Fruit fly (Drosophila melanogaster) whole organism, embryonic: Measurements from ENCODE around the gene cher.

ENCODE experiments used
- Atf-2 ChIP-seq: fragments of 200-800 bp; sonication (Bioruptor generic); optimal IDR thresholded peaks from 2 replicates; lab custom pipeline; 2016; ENCODE audit warnings: missing biosample characterization, missing genetic modification characterization
- B-H1 ChIP-seq: fragments of 200-800 bp; sonication (Bioruptor generic); IDR thresholded peaks from 3 replicates; pipeline ENCODE4 v1.3.6; 2022; ENCODE audit warnings: missing biosample characterization, missing genetic modification characterization
- CG10147 ChIP-seq: fragments of 200-800 bp; sonication (Bioruptor generic); optimal IDR thresholded peaks from 2 replicates; lab custom pipeline; 2019; ENCODE audit warnings: missing biosample characterization, mild to moderate bottlenecking, missing genetic modification characterization, moderate library complexity
- CG10274 ChIP-seq: fragments of 200-800 bp; sonication (Bioruptor generic); optimal IDR thresholded peaks from 3 replicates; lab custom pipeline; 2017; ENCODE audit warnings: missing biosample characterization, mild to moderate bottlenecking, missing genetic modification characterization
- CG13296 ChIP-seq: fragments of 200-800 bp; sonication (Bioruptor generic); optimal IDR thresholded peaks from 3 replicates; lab custom pipeline; 2018; ENCODE audit warnings: missing biosample characterization, mild to moderate bottlenecking, missing genetic modification characterization
- CG13775 ChIP-seq: fragments of 200-800 bp; sonication (Bioruptor generic); optimal IDR thresholded peaks from 3 replicates; lab custom pipeline; 2017; ENCODE audit warnings: missing biosample characterization, mild to moderate bottlenecking, missing genetic modification characterization
- CG14965 ChIP-seq: fragments of 200-800 bp; sonication (Bioruptor generic); optimal IDR thresholded peaks from 2 replicates; lab custom pipeline; 2016; ENCODE audit warnings: missing biosample characterization, missing genetic modification characterization, borderline replicate concordance
- CG17568 ChIP-seq: fragments of 200-800 bp; sonication (Bioruptor generic); optimal IDR thresholded peaks from 2 replicates; lab custom pipeline; 2018; ENCODE audit warnings: missing biosample characterization, mild to moderate bottlenecking, missing genetic modification characterization, moderate library complexity
- CG17912 ChIP-seq: fragments of 200-800 bp; sonication (Bioruptor generic); optimal IDR thresholded peaks from 2 replicates; lab custom pipeline; 2018; ENCODE audit warnings: missing biosample characterization, mild to moderate bottlenecking, missing genetic modification characterization
- CG18262 ChIP-seq: fragments of 200-800 bp; optimal IDR thresholded peaks from 3 replicates; lab custom pipeline; 2019; ENCODE audit warnings: missing biosample characterization, mild to moderate bottlenecking, missing genetic modification characterization, moderate library complexity
- CG18476 ChIP-seq: fragments of 200-800 bp; sonication (Bioruptor generic); optimal IDR thresholded peaks from 2 replicates; lab custom pipeline; 2016; ENCODE audit warnings: missing biosample characterization, mild to moderate bottlenecking, missing genetic modification characterization
- CG2129 ChIP-seq: fragments of 200-800 bp; sonication (Bioruptor generic); IDR thresholded peaks from 2 replicates; pipeline ENCODE4 v1.3.6; 2022; ENCODE audit warnings: missing biosample characterization, missing genetic modification characterization; ENCODE audit not compliant: partially characterized antibody
- CG32532 ChIP-seq: fragments of 200-800 bp; sonication (Bioruptor generic); IDR thresholded peaks from 2 replicates; pipeline ENCODE4 v1.3.6; 2022; ENCODE audit warnings: missing biosample characterization, missing genetic modification characterization
- CG34422 ChIP-seq: fragments of 200-800 bp; sonication (Bioruptor generic); IDR thresholded peaks from 3 replicates; pipeline ENCODE4 v1.3.6; 2022; ENCODE audit warnings: missing biosample characterization, missing genetic modification characterization
- CG4328 ChIP-seq: fragments of 200-800 bp; sonication (Bioruptor generic); optimal IDR thresholded peaks from 3 replicates; lab custom pipeline; 2017; ENCODE audit warnings: missing biosample characterization, missing genetic modification reagents, missing genetic modification characterization
- CG4707 ChIP-seq: fragments of 200-800 bp; sonication (Bioruptor generic); optimal IDR thresholded peaks from 2 replicates; lab custom pipeline; 2018; ENCODE audit warnings: missing biosample characterization, mild to moderate bottlenecking, missing genetic modification characterization, moderate library complexity
- CG4820 ChIP-seq: fragments of 200-800 bp; sonication (Bioruptor generic); optimal IDR thresholded peaks from 3 replicates; lab custom pipeline; 2016; ENCODE audit warnings: missing biosample characterization, missing genetic modification characterization
- CG7963 ChIP-seq: fragments of 200-800 bp; sonication (Bioruptor generic); IDR thresholded peaks from 3 replicates; pipeline ENCODE4 v1.3.6; 2022; ENCODE audit warnings: missing biosample characterization, missing genetic modification characterization; ENCODE audit not compliant: partially characterized antibody
- CG8290 ChIP-seq, 3 experiments: fragments of 200-800 bp; sonication (Bioruptor generic); optimal IDR thresholded peaks; 2 replicates each; lab custom pipeline; 2016 to 2019; ENCODE audit warnings: missing biosample characterization in 3 of 3, missing genetic modification characterization in 3 of 3, mild to moderate bottlenecking in 2 of 3, moderate library complexity in 1 of 3
- CG9215 ChIP-seq: fragments of 200-800 bp; sonication (Bioruptor generic); IDR thresholded peaks from 2 replicates; pipeline ENCODE4 v1.3.6; 2022; ENCODE audit warnings: missing biosample characterization, missing genetic modification characterization
- CHES-1-like ChIP-seq: fragments of 200-800 bp; sonication (Bioruptor generic); optimal IDR thresholded peaks from 2 replicates; lab custom pipeline; 2016; ENCODE audit warnings: missing biosample characterization, missing genetic modification characterization
- Camta ChIP-seq: fragments of 200-800 bp; sonication (Bioruptor generic); optimal IDR thresholded peaks from 2 replicates; lab custom pipeline; 2016; ENCODE audit warnings: missing biosample characterization, missing genetic modification characterization
- Hand ChIP-seq: fragments of 200-800 bp; sonication (Bioruptor generic); optimal IDR thresholded peaks from 2 replicates; lab custom pipeline; 2017; ENCODE audit warnings: mild to moderate bottlenecking, missing biosample characterization, missing genetic modification reagents, missing genetic modification characterization
- Jarid2 ChIP-seq: fragments of 200-800 bp; sonication (Bioruptor generic); optimal IDR thresholded peaks from 3 replicates; lab custom pipeline; 2017; ENCODE audit warnings: mild to moderate bottlenecking, missing biosample characterization, missing genetic modification reagents, missing genetic modification characterization
- Meics ChIP-seq: fragments of 200-800 bp; sonication (Bioruptor generic); optimal IDR thresholded peaks from 2 replicates; lab custom pipeline; 2017; ENCODE audit warnings: missing biosample characterization, mild to moderate bottlenecking, missing genetic modification characterization
- Oli ChIP-seq: fragments of 200-800 bp; sonication (Bioruptor generic); optimal IDR thresholded peaks from 2 replicates; lab custom pipeline; 2018; ENCODE audit warnings: missing biosample characterization, mild to moderate bottlenecking, missing genetic modification characterization, moderate library complexity
- Ravus ChIP-seq: fragments of 200-800 bp; sonication (Bioruptor generic); IDR thresholded peaks from 2 replicates; pipeline ENCODE4 v1.3.6; 2022; ENCODE audit warnings: missing biosample characterization, missing genetic modification characterization
- Stat92E ChIP-seq, 3 experiments: fragments of >200 bp in 2 of 3; fragments of 200-800 bp in 1 of 3; sonication (Bioruptor generic) in 1 of 3; optimal IDR thresholded peaks; 2 replicates each; lab custom pipeline; 2017 to 2019; ENCODE audit warnings: missing biosample characterization in 3 of 3, missing genetic modification characterization in 3 of 3, mild to moderate bottlenecking in 1 of 3, moderate library complexity in 1 of 3
- Taf1 ChIP-seq: fragments of 200-800 bp; sonication (Bioruptor generic); IDR thresholded peaks from 2 replicates; pipeline ENCODE4 v1.3.6; 2022; ENCODE audit warnings: missing biosample characterization, missing genetic modification characterization
- Trl ChIP-seq, 3 experiments: fragments of >200 bp in 2 of 3; fragments of 200-800 bp in 1 of 3; sonication (Bioruptor generic) in 1 of 3; optimal IDR thresholded peaks; 2 replicates in 1 of 3; 3 replicates in 2 of 3; lab custom pipeline; 2016 to 2017; ENCODE audit warnings: missing biosample characterization in 1 of 3, missing genetic modification characterization in 1 of 3
- ap ChIP-seq: fragments of 200-800 bp; sonication (Bioruptor generic); IDR thresholded peaks from 2 replicates; pipeline ENCODE4 v1.3.6; 2022; ENCODE audit warnings: missing biosample characterization, missing genetic modification characterization
- ato ChIP-seq: fragments of 200-800 bp; sonication (Bioruptor generic); IDR thresholded peaks from 2 replicates; pipeline ENCODE4 v1.3.6; 2022; ENCODE audit warnings: missing biosample characterization, missing genetic modification characterization; ENCODE audit not compliant: partially characterized antibody
- br ChIP-seq: fragments of >200 bp; optimal IDR thresholded peaks from 2 replicates; lab custom pipeline; 2017
- chm ChIP-seq: fragments of 200-800 bp; sonication (Bioruptor generic); IDR thresholded peaks from 2 replicates; pipeline ENCODE4 v1.3.6; 2022; ENCODE audit warnings: missing biosample characterization, missing genetic modification characterization
- corto ChIP-seq: fragments of 200-800 bp; sonication (Bioruptor generic); optimal IDR thresholded peaks from 2 replicates; lab custom pipeline; 2016; ENCODE audit warnings: missing biosample characterization, mild to moderate bottlenecking, missing genetic modification characterization, moderate library complexity
- jing ChIP-seq: fragments of 200-800 bp; sonication (Bioruptor generic); optimal IDR thresholded peaks from 2 replicates; lab custom pipeline; 2018; ENCODE audit warnings: missing biosample characterization, mild to moderate bottlenecking, missing genetic modification characterization
- jumu ChIP-seq: fragments of 200-800 bp; sonication (Bioruptor generic); optimal IDR thresholded peaks from 3 replicates; lab custom pipeline; 2016; ENCODE audit warnings: missing biosample characterization, missing genetic modification characterization
- lbe ChIP-seq: fragments of 200-800 bp; sonication (Bioruptor generic); optimal IDR thresholded peaks from 2 replicates; lab custom pipeline; 2016; ENCODE audit warnings: missing biosample characterization, mild to moderate bottlenecking, missing genetic modification characterization
- lola ChIP-seq, 3 experiments: fragments of >200 bp in 2 of 3; fragments of 200-800 bp in 1 of 3; sonication (Bioruptor generic) in 1 of 3; optimal IDR thresholded peaks; 2 replicates each; lab custom pipeline; 2017 to 2019; ENCODE audit warnings: missing biosample characterization in 3 of 3, missing genetic modification characterization in 3 of 3, mild to moderate bottlenecking in 1 of 3, moderate library complexity in 1 of 3
- nerfin-1 ChIP-seq: fragments of 200-800 bp; sonication (Bioruptor generic); optimal IDR thresholded peaks from 3 replicates; lab custom pipeline; 2019; ENCODE audit warnings: missing biosample characterization, mild to moderate bottlenecking, missing genetic modification characterization, moderate library complexity
- nom ChIP-seq: fragments of 200-800 bp; sonication (Bioruptor generic); optimal IDR thresholded peaks from 2 replicates; lab custom pipeline; 2017; ENCODE audit warnings: missing biosample characterization, missing genetic modification characterization, mild to moderate bottlenecking, moderate library complexity, missing genetic modification reagents
- phol ChIP-seq: fragments of 200-800 bp; sonication (Bioruptor generic); optimal IDR thresholded peaks from 3 replicates; lab custom pipeline; 2018; ENCODE audit warnings: missing biosample characterization, mild to moderate bottlenecking, missing genetic modification characterization, moderate library complexity
- ro ChIP-seq: fragments of 200-800 bp; sonication (Bioruptor generic); IDR thresholded peaks from 2 replicates; pipeline ENCODE4 v1.3.6; 2022; ENCODE audit warnings: missing biosample characterization, missing genetic modification characterization
- sens ChIP-seq: fragments of 200-800 bp; sonication (Bioruptor generic); peaks from one replicate; lab custom pipeline; 2016; ENCODE audit warnings: missing biosample characterization, missing genetic modification characterization
- slbo ChIP-seq: fragments of 200-800 bp; sonication (Bioruptor generic); IDR thresholded peaks from 2 replicates; pipeline ENCODE4 v1.3.6; 2022; ENCODE audit warnings: missing biosample characterization, missing genetic modification characterization
- sna ChIP-seq: fragments of 200-800 bp; sonication (Bioruptor generic); IDR thresholded peaks from 2 replicates; pipeline ENCODE4 v1.3.6; 2022; ENCODE audit warnings: missing biosample characterization, missing genetic modification characterization; ENCODE audit not compliant: partially characterized antibody
- vfl ChIP-seq: fragments of 200-800 bp; sonication (Bioruptor generic); optimal IDR thresholded peaks from 2 replicates; lab custom pipeline; 2016; ENCODE audit warnings: missing biosample characterization, missing genetic modification characterization
- yki ChIP-seq: fragments of >200 bp; optimal IDR thresholded peaks from 3 replicates; lab custom pipeline; 2018

The cher gene

DNA sequence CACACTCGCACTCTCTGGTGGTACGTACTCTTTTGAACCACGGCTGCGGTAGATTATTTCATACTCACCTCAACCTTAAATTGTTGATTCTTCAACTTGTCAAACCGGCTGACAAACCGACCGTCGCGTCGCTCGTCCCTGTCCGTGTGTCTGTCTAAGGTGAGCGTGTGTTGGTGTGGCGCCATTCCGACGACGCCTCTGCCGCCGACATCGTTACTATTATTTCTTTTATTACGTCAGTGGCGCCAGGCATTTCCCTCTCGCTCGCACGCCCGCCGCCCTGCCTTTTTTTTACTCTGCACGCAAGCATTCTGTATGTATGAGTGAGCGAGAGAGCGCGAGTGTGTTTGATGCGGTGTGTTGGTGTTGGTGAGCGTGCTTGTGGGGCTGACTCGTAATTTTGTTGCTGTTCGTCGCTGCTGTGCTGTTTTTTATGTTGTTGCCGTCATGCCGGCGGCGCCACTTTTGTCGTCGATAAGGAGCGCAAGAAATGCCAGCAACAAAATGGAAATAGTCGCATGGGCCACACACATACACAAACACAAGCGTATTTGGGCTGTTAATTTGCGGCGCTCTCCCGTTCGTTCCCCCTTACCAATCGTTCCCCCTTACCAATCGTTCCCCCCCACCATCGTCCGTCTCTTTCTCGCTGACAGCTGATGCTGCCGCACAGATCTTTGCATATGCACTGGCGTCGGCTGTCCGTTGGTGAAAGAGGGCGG lies 68.8 kb downstream of the cher start (continued):
- TF ChIP-seq jing (GFP tag; lab: Kevin White, UChicago) (no peak), CG4820 (GFP tag; lab: Kevin White, UChicago) (no peak), CG18476 (GFP tag; lab: Kevin White, UChicago) (no peak), CG14965 (no peak), nerfin-1 (tag; lab: Kevin White, UChicago) (no peak), Trl (optimal IDR thresholded peaks at IDR 0.05; lab: Kevin White, UChicago) (peak; percentile 65 to 82), Trl (GFP tag; optimal IDR thresholded peaks at IDR 0.05; lab: Kevin White, UChicago) (peak; percentile 43), Stat92E (GFP tag; optimal IDR thresholded peaks at IDR 0.05; lab: Kevin White, UChicago) (no peak), Taf1 (no peak), CG2129 (no peak), jumu (GFP tag; lab: Kevin White, UChicago) (no peak), Camta (no peak), phol (tag; lab: Kevin White, UChicago) (peak; percentile 30), sna (GFP tag; lab: Robert Waterston, UW) (peak; percentile 57), ato (GFP tag; lab: Robert Waterston, UW) (no peak), CG10274 (GFP tag; lab: Kevin White, UChicago) (no peak), CG8290 (GFP tag; optimal IDR thresholded peaks at IDR 0.05; lab: Kevin White, UChicago) (no peak), CG8290 (tag; optimal IDR thresholded peaks at IDR 0.05; lab: Kevin White, UChicago) (peak in 1 of 2 experiments; percentile 36), CG4328 (GFP tag; lab: Kevin White, UChicago) (no peak), B-H1 (GFP tag; lab: Robert Waterston, UW) (no peak; the same call in 2 of the 3 replicates), corto (no peak), slbo (GFP tag; lab: Robert Waterston, UW) (peak; percentile 13; the same call in 1 of the 2 replicates), CG34422 (GFP tag; lab: Robert Waterston, UW) (peak; percentile 63; the same call in 1 of the 3 replicates), ro (no peak), Oli (no peak), vfl (GFP tag; lab: Kevin White, UChicago) (no peak), CG10147 (GFP tag; lab: Kevin White, UChicago) (peak; percentile 29), Ravus (GFP tag; lab: Robert Waterston, UW) (no peak), CG17912 (GFP tag; lab: Kevin White, UChicago) (no peak), CG7963 (GFP tag; lab: Robert Waterston, UW) (no peak), CG4707 (GFP tag; lab: Kevin White, UChicago) (no peak), CG13775 (GFP tag; lab: Kevin White, UChicago) (no peak), yki (lab: Kevin White, UChicago) (no peak), Atf-2 (GFP tag; lab: Kevin White, UChicago) (no peak), CG9215 (no peak), br (lab: Kevin White, UChicago) (no peak), CG17568 (no peak), CG13296 (GFP tag; lab: Kevin White, UChicago) (peak; percentile 38), chm (GFP tag; lab: Robert Waterston, UW) (no peak; the same call in none of the 2 replicates), Jarid2 (peak; percentile 15), lbe (GFP tag; lab: Kevin White, UChicago) (peak; percentile 30), ap (GFP tag; lab: Robert Waterston, UW) (no peak), Hand (GFP tag; lab: Kevin White, UChicago) (no peak), sens (GFP tag; lab: Kevin White, UChicago) (peak; percentile 77), CHES-1-like (GFP tag; lab: Kevin White, UChicago) (peak; percentile 37), lola (GFP tag; optimal IDR thresholded peaks at IDR 0.05; lab: Kevin White, UChicago) (peak in 1 of 3 experiments; percentile 69), CG32532 (peak; percentile 12; the same call in 1 of the 2 replicates), Meics (no peak), CG18262 (no peak), nom (peak; percentile 76)
